Fruit fly (Drosophila melanogaster) whole organism, embryonic: ENCODE data around the gene dre4.

Experiments used
- ATbp ChIP-seq: fragments of 200-800 bp; sonication (Bioruptor generic); optimal IDR thresholded peaks from 2 replicates; lab custom pipeline; 2017; ENCODE audit warnings: missing biosample characterization, mild to moderate bottlenecking, missing genetic modification characterization, missing genetic modification reagents
- CG10366 ChIP-seq: fragments of 200-800 bp; sonication (Bioruptor generic); IDR thresholded peaks from 2 replicates; pipeline ENCODE4 v1.3.6; 2022; ENCODE audit warnings: missing biosample characterization, missing genetic modification characterization
- CG10543 ChIP-seq: fragments of 200-800 bp; sonication (Bioruptor generic); optimal IDR thresholded peaks from 3 replicates; lab custom pipeline; 2017; ENCODE audit warnings: missing biosample characterization, mild to moderate bottlenecking, missing genetic modification characterization, moderate library complexity
- CG10565 ChIP-seq: fragments of 200-800 bp; sonication (Bioruptor generic); optimal IDR thresholded peaks from 3 replicates; lab custom pipeline; 2016; ENCODE audit warnings: missing biosample characterization, mild to moderate bottlenecking, missing genetic modification characterization
- CG12236 ChIP-seq: fragments of 200-800 bp; sonication (Bioruptor generic); optimal IDR thresholded peaks from 2 replicates; lab custom pipeline; 2016; ENCODE audit warnings: missing biosample characterization, missing genetic modification characterization
- CG12659 ChIP-seq: fragments of 200-800 bp; sonication (Bioruptor generic); optimal IDR thresholded peaks from 3 replicates; lab custom pipeline; 2017; ENCODE audit warnings: mild to moderate bottlenecking, missing biosample characterization, missing genetic modification reagents, missing genetic modification characterization
- CG12744 ChIP-seq: fragments of 200-800 bp; sonication (Bioruptor generic); optimal IDR thresholded peaks from 2 replicates; lab custom pipeline; 2016; ENCODE audit warnings: missing biosample characterization, missing genetic modification characterization
- CG14441 ChIP-seq: fragments of 200-800 bp; sonication (Bioruptor generic); IDR thresholded peaks from 2 replicates; pipeline ENCODE4 v1.3.6; 2022; ENCODE audit warnings: missing biosample characterization, missing genetic modification characterization
- CG14710 ChIP-seq: fragments of 200-800 bp; sonication (Bioruptor generic); optimal IDR thresholded peaks from 3 replicates; lab custom pipeline; 2019; ENCODE audit warnings: missing biosample characterization, mild to moderate bottlenecking, missing genetic modification characterization, moderate library complexity
- CG14860 ChIP-seq: fragments of 200-800 bp; sonication (Bioruptor generic); IDR thresholded peaks from 3 replicates; pipeline ENCODE4 v1.3.6; 2022; ENCODE audit warnings: missing biosample characterization, missing genetic modification characterization; ENCODE audit not compliant: partially characterized antibody
- CG15514 ChIP-seq: fragments of 200-800 bp; sonication (Bioruptor generic); optimal IDR thresholded peaks from 3 replicates; lab custom pipeline; 2017; ENCODE audit warnings: missing biosample characterization, missing genetic modification characterization, mild to moderate bottlenecking, moderate library complexity, missing genetic modification reagents
- CG15696 ChIP-seq: fragments of 200-800 bp; sonication (Bioruptor generic); optimal IDR thresholded peaks from 2 replicates; lab custom pipeline; 2019; ENCODE audit warnings: missing biosample characterization, mild to moderate bottlenecking, missing genetic modification characterization, moderate library complexity
- CG17186 ChIP-seq: fragments of 200-800 bp; sonication (Bioruptor generic); optimal IDR thresholded peaks from 3 replicates; lab custom pipeline; 2017; ENCODE audit warnings: missing biosample characterization, missing genetic modification reagents, missing genetic modification characterization
- CG17328 ChIP-seq: fragments of 200-800 bp; sonication (Bioruptor generic); IDR thresholded peaks from 2 replicates; pipeline ENCODE4 v1.3.6; 2022; ENCODE audit warnings: missing biosample characterization, missing genetic modification characterization
- CG17568 ChIP-seq: fragments of 200-800 bp; sonication (Bioruptor generic); optimal IDR thresholded peaks from 2 replicates; lab custom pipeline; 2018; ENCODE audit warnings: missing biosample characterization, mild to moderate bottlenecking, missing genetic modification characterization, moderate library complexity
- CG17802 ChIP-seq: fragments of 200-800 bp; sonication (Bioruptor generic); optimal IDR thresholded peaks from 2 replicates; lab custom pipeline; 2018; ENCODE audit warnings: missing biosample characterization, mild to moderate bottlenecking, missing genetic modification characterization, moderate library complexity
- CG2116 ChIP-seq: fragments of 200-800 bp; sonication (Bioruptor generic); optimal IDR thresholded peaks from 3 replicates; lab custom pipeline; 2018; ENCODE audit warnings: missing biosample characterization, mild to moderate bottlenecking, missing genetic modification characterization
- CG2129 ChIP-seq: fragments of 200-800 bp; sonication (Bioruptor generic); IDR thresholded peaks from 2 replicates; pipeline ENCODE4 v1.3.6; 2022; ENCODE audit warnings: missing biosample characterization, missing genetic modification characterization; ENCODE audit not compliant: partially characterized antibody
- CG30403 ChIP-seq: fragments of 200-800 bp; sonication (Bioruptor generic); optimal IDR thresholded peaks from 3 replicates; lab custom pipeline; 2016; ENCODE audit warnings: missing biosample characterization, missing genetic modification characterization
- CG34376 ChIP-seq: fragments of 200-800 bp; sonication (Bioruptor generic); optimal IDR thresholded peaks from 2 replicates; lab custom pipeline; 2018; ENCODE audit warnings: missing biosample characterization, mild to moderate bottlenecking, missing genetic modification characterization
- CG4282 ChIP-seq: fragments of 200-800 bp; sonication (Bioruptor generic); optimal IDR thresholded peaks from 2 replicates; lab custom pipeline; 2016; ENCODE audit warnings: missing biosample characterization, missing genetic modification characterization
- CG4617 ChIP-seq: fragments of 200-800 bp; sonication (Bioruptor generic); optimal IDR thresholded peaks from 3 replicates; lab custom pipeline; 2016; ENCODE audit warnings: missing biosample characterization, missing genetic modification characterization, borderline replicate concordance
- CG8765 ChIP-seq: fragments of 200-800 bp; sonication (Bioruptor generic); IDR thresholded peaks from 2 replicates; pipeline ENCODE4 v1.3.6; 2022; ENCODE audit warnings: missing biosample characterization, missing genetic modification characterization
- CG9609 ChIP-seq: fragments of 200-800 bp; sonication (Bioruptor generic); optimal IDR thresholded peaks from 3 replicates; lab custom pipeline; 2016; ENCODE audit warnings: missing biosample characterization, missing genetic modification characterization
- CrebB ChIP-seq: fragments of 200-800 bp; sonication (Bioruptor generic); optimal IDR thresholded peaks from 3 replicates; lab custom pipeline; 2018; ENCODE audit warnings: missing biosample characterization, mild to moderate bottlenecking, missing genetic modification characterization
- Ets97D ChIP-seq: fragments of 200-800 bp; sonication (Bioruptor generic); optimal IDR thresholded peaks from 3 replicates; lab custom pipeline; 2016; ENCODE audit warnings: missing biosample characterization, missing genetic modification characterization
- GATAe ChIP-seq: fragments of 200-800 bp; sonication (Bioruptor generic); conservative IDR thresholded peaks from 2 replicates; pipeline ENCODE4 v1.3.6; 2022; ENCODE audit warnings: missing biosample characterization, missing genetic modification characterization
- H15 ChIP-seq: fragments of 200-800 bp; sonication (Bioruptor generic); IDR thresholded peaks from 3 replicates; pipeline ENCODE4 v1.3.6; 2022; ENCODE audit warnings: missing biosample characterization, missing genetic modification characterization
- Hr51 ChIP-seq, 2 experiments: fragments of 200-800 bp; sonication (Bioruptor generic); optimal IDR thresholded peaks; 2 replicates in 1 of 2; 3 replicates in 1 of 2; lab custom pipeline; 2016 to 2018; ENCODE audit warnings: missing biosample characterization in 2 of 2, missing genetic modification characterization in 2 of 2, mild to moderate bottlenecking in 1 of 2, moderate library complexity in 1 of 2
- MBD-R2 ChIP-seq: fragments of 200-800 bp; sonication (Bioruptor generic); IDR thresholded peaks from 2 replicates; pipeline ENCODE4 v1.3.6; 2022; ENCODE audit warnings: missing biosample characterization, missing genetic modification characterization
- Scr ChIP-seq: fragments of 200-800 bp; sonication (Bioruptor generic); IDR thresholded peaks from 2 replicates; pipeline ENCODE4 v1.3.6; 2022; ENCODE audit warnings: missing biosample characterization, missing genetic modification characterization; ENCODE audit not compliant: partially characterized antibody
- Side ChIP-seq: fragments of 200-800 bp; sonication (Bioruptor generic); optimal IDR thresholded peaks from 2 replicates; lab custom pipeline; 2016; ENCODE audit warnings: missing biosample characterization, missing genetic modification characterization
- Sry-β ChIP-seq: fragments of 200-800 bp; sonication (Bioruptor generic); optimal IDR thresholded peaks from 2 replicates; lab custom pipeline; 2018; ENCODE audit warnings: missing biosample characterization, mild to moderate bottlenecking, missing genetic modification characterization, moderate library complexity
- Sry-δ ChIP-seq: fragments of 200-800 bp; sonication (Bioruptor generic); optimal IDR thresholded peaks from 2 replicates; lab custom pipeline; 2016; ENCODE audit warnings: missing biosample characterization, missing genetic modification characterization
- ato ChIP-seq: fragments of 200-800 bp; sonication (Bioruptor generic); IDR thresholded peaks from 2 replicates; pipeline ENCODE4 v1.3.6; 2022; ENCODE audit warnings: missing biosample characterization, missing genetic modification characterization; ENCODE audit not compliant: partially characterized antibody
- cas ChIP-seq: fragments of 200-800 bp; sonication (Bioruptor generic); IDR thresholded peaks from 2 replicates; pipeline ENCODE4 v1.3.6; 2022; ENCODE audit warnings: missing biosample characterization, missing genetic modification characterization
- ci ChIP-seq: fragments of 200-800 bp; sonication (Bioruptor generic); IDR thresholded peaks from 3 replicates; pipeline ENCODE4 v1.3.6; 2022; ENCODE audit warnings: missing biosample characterization, missing genetic modification characterization
- fru ChIP-seq: fragments of >200 bp; optimal IDR thresholded peaks from 2 replicates; lab custom pipeline; 2017
- ftz-f1 ChIP-seq: fragments of 200-800 bp; sonication (Bioruptor generic); optimal IDR thresholded peaks from 2 replicates; lab custom pipeline; 2016; ENCODE audit warnings: missing biosample characterization, missing genetic modification characterization
- knrl ChIP-seq: fragments of 200-800 bp; sonication (Bioruptor generic); IDR thresholded peaks from 3 replicates; pipeline ENCODE4 v1.3.6; 2022; ENCODE audit warnings: missing biosample characterization, missing genetic modification characterization; ENCODE audit not compliant: partially characterized antibody
- peb ChIP-seq: fragments of 200-800 bp; sonication (Bioruptor generic); IDR thresholded peaks from 2 replicates; pipeline ENCODE4 v1.3.6; 2022; ENCODE audit warnings: missing biosample characterization, missing genetic modification characterization
- psq ChIP-seq: fragments of 200-800 bp; sonication (Bioruptor generic); optimal IDR thresholded peaks from 2 replicates; lab custom pipeline; 2017; ENCODE audit warnings: missing biosample characterization, missing genetic modification characterization
- pzg ChIP-seq: fragments of 200-800 bp; sonication (Bioruptor generic); optimal IDR thresholded peaks from 3 replicates; lab custom pipeline; 2018; ENCODE audit warnings: missing biosample characterization, mild to moderate bottlenecking, missing genetic modification characterization, moderate library complexity
- ranshi ChIP-seq: fragments of 200-800 bp; sonication (Bioruptor generic); IDR thresholded peaks from 2 replicates; pipeline ENCODE4 v1.3.6; 2022; ENCODE audit warnings: missing biosample characterization, missing genetic modification characterization
- sna ChIP-seq: fragments of 200-800 bp; sonication (Bioruptor generic); IDR thresholded peaks from 2 replicates; pipeline ENCODE4 v1.3.6; 2022; ENCODE audit warnings: missing biosample characterization, missing genetic modification characterization; ENCODE audit not compliant: partially characterized antibody
- tin ChIP-seq: fragments of 200-800 bp; sonication (Bioruptor generic); optimal IDR thresholded peaks from 3 replicates; lab custom pipeline; 2016; ENCODE audit warnings: missing biosample characterization, missing genetic modification characterization
- ttk ChIP-seq: fragments of 200-800 bp; sonication (Bioruptor generic); IDR thresholded peaks from 2 replicates; pipeline ENCODE4 v2.1.2; 2022; ENCODE audit warnings: missing biosample characterization, missing genetic modification characterization
- tup ChIP-seq: fragments of 200-800 bp; sonication (Bioruptor generic); optimal IDR thresholded peaks from 2 replicates; lab custom pipeline; 2016; ENCODE audit warnings: missing biosample characterization, mild to moderate bottlenecking, missing genetic modification characterization, moderate library complexity
- unpg ChIP-seq: fragments of 200-800 bp; sonication (Bioruptor generic); optimal IDR thresholded peaks from 3 replicates; lab custom pipeline; 2018; ENCODE audit warnings: missing biosample characterization, mild to moderate bottlenecking, missing genetic modification characterization, moderate library complexity
- wek ChIP-seq: fragments of 200-800 bp; sonication (Bioruptor generic); optimal IDR thresholded peaks from 3 replicates; lab custom pipeline; 2018; ENCODE audit warnings: missing biosample characterization, mild to moderate bottlenecking, missing genetic modification characterization, moderate library complexity

Gene dre4

dm6 chr3L:1884652-1885051 is 8.5 kb upstream of the dre4 start, which contains the start of gene Aprt (continued):
- TF ChIP-seq CG8765 (GFP tag; lab: Robert Waterston, UW) = no peak
- no peak for TF ChIP-seq H15 (GFP tag; lab: Robert Waterston, UW)
- no peak for TF ChIP-seq wek
- no peak for TF ChIP-seq CG4282 (GFP tag; lab: Kevin White, UChicago)
- peak; percentile 63 for TF ChIP-seq ato (GFP tag; lab: Robert Waterston, UW)
- TF ChIP-seq Ets97D (GFP tag; lab: Kevin White, UChicago) = peak; percentile 2
- TF ChIP-seq ci = 0 out of 3 replicates have a peak, but pooled peaks have one; percentile 19
- peak; percentile 55; the same call in 1 of the 2 replicates for TF ChIP-seq CG2129 (GFP tag; lab: Robert Waterston, UW)
- TF ChIP-seq CG12659 = peak; percentile 13
- no peak for TF ChIP-seq CG9609 (GFP tag; lab: Kevin White, UChicago)
- no peak for TF ChIP-seq CG15696 (tag; lab: Kevin White, UChicago)
- TF ChIP-seq CG14441 (GFP tag; lab: Robert Waterston, UW) = no peak
- peak in 1 of 2 experiments; percentile 0 for TF ChIP-seq Hr51 (GFP tag; optimal IDR thresholded peaks at IDR 0.05; lab: Kevin White, UChicago)
- peak; percentile 15 for TF ChIP-seq CG14710 (tag; lab: Kevin White, UChicago)
- peak; percentile 68; the same call in 1 of the 2 replicates for TF ChIP-seq MBD-R2
- TF ChIP-seq CG10543 (GFP tag; lab: Kevin White, UChicago) = no peak
- TF ChIP-seq CG12744 (GFP tag; lab: Kevin White, UChicago) = no peak
- 0 out of 3 replicates have a peak, but pooled peaks have one; percentile 31 for TF ChIP-seq CG14860
- no peak for TF ChIP-seq psq
- TF ChIP-seq CG12236 (GFP tag; lab: Kevin White, UChicago) = no peak
- TF ChIP-seq Side (GFP tag; lab: Kevin White, UChicago) = no peak
- TF ChIP-seq CG17802 = no peak
- TF ChIP-seq Sry-β (GFP tag; lab: Kevin White, UChicago) = no peak
- TF ChIP-seq CG10366 = no peak
- no peak for TF ChIP-seq ttk
- TF ChIP-seq ftz-f1 (GFP tag; lab: Kevin White, UChicago) = peak; percentile 81
- no peak for TF ChIP-seq GATAe (GFP tag; lab: Robert Waterston, UW)
- TF ChIP-seq tup (GFP tag; lab: Kevin White, UChicago) = no peak
- no peak for TF ChIP-seq CG17328 (GFP tag; lab: Robert Waterston, UW)
- TF ChIP-seq ranshi (GFP tag; lab: Robert Waterston, UW) = no peak
- TF ChIP-seq unpg (GFP tag; lab: Kevin White, UChicago) = no peak
- peak; percentile 87 for TF ChIP-seq Sry-δ (GFP tag; lab: Kevin White, UChicago)
- TF ChIP-seq CG15514 (GFP tag; lab: Kevin White, UChicago) = peak; percentile 71
- no peak for TF ChIP-seq fru
- no peak for TF ChIP-seq CG4617 (GFP tag; lab: Kevin White, UChicago)
- TF ChIP-seq knrl (GFP tag; lab: Robert Waterston, UW) = peak; percentile 67; the same call in 2 of the 3 replicates
- no peak for TF ChIP-seq cas (GFP tag; lab: Robert Waterston, UW)
- peak; percentile 76 for TF ChIP-seq pzg
- peak; percentile 32 for TF ChIP-seq CrebB (tag; lab: Kevin White, UChicago)
- no peak for TF ChIP-seq peb (GFP tag; lab: Robert Waterston, UW)
- peak; percentile 37 for TF ChIP-seq CG2116 (GFP tag; lab: Kevin White, UChicago)
- TF ChIP-seq CG17186 = peak; percentile 40
- TF ChIP-seq ATbp (GFP tag; lab: Kevin White, UChicago) = no peak
- no peak for TF ChIP-seq CG30403 (GFP tag; lab: Kevin White, UChicago)
- TF ChIP-seq sna (GFP tag; lab: Robert Waterston, UW) = peak; percentile 85
- TF ChIP-seq CG10565 (GFP tag; lab: Kevin White, UChicago) = no peak
- peak; percentile 76 for TF ChIP-seq Scr (GFP tag; lab: Robert Waterston, UW)
- TF ChIP-seq CG34376 (GFP tag; lab: Kevin White, UChicago) = peak; percentile 78
- peak; percentile 2 for TF ChIP-seq CG17568 (GFP tag; lab: Kevin White, UChicago)
- no peak for TF ChIP-seq tin (GFP tag; lab: Kevin White, UChicago)
